Fruit fly (Drosophila melanogaster) whole organism, wandering third instar larva: ENCODE results near the gene CG3097.

Source experiments
- Dfd ChIP-seq: fragments of >200 bp; optimal IDR thresholded peaks from 2 replicates; lab custom pipeline; 2017; ENCODE audit warnings: missing biosample characterization, missing genetic modification characterization
- Dif ChIP-seq: fragments of 200-275, 200-300 bp; sonication (Bioruptor generic); optimal IDR thresholded peaks from 2 replicates; lab custom pipeline; 2018; ENCODE audit warnings: missing biosample characterization, missing genetic modification characterization; ENCODE audit not compliant: partially characterized antibody

dm6 chrX:5768602-5769251 lies 1.9 kb downstream of the CG3097 start:
- TF ChIP-seq Dfd (GFP tag; lab: Kevin White, UChicago) (no peak), Dif (GFP tag; lab: Kevin White, UChicago) (no peak)
